Worm (Caenorhabditis elegans) whole organism, late embryonic: ENCODE measurements around the gene T28D9.16.

Experiments
- C08G9.2 ChIP-seq: sonication (generic microtip); optimal IDR thresholded peaks from 2 replicates; lab custom pipeline; 2016; ENCODE audit warnings: mild to moderate bottlenecking, missing genetic modification characterization, moderate library complexity, missing compliant biosample characterization
- C38D4.7 ChIP-seq: fragments of 200-800 bp; sonication (Bioruptor generic); optimal IDR thresholded peaks from 2 replicates; lab custom pipeline; 2018; ENCODE audit warnings: mild to moderate bottlenecking, missing genetic modification characterization, moderate library complexity, missing compliant biosample characterization
- K02D7.2 ChIP-seq: sonication (generic microtip); optimal IDR thresholded peaks from 2 replicates; lab custom pipeline; 2017; ENCODE audit warnings: mild to moderate bottlenecking, missing genetic modification characterization, missing compliant biosample characterization
- T23F11.4 ChIP-seq: fragments of 200-800 bp; sonication (Bioruptor generic); optimal IDR thresholded peaks from 2 replicates; lab custom pipeline; 2018; ENCODE audit warnings: mild to moderate bottlenecking, missing genetic modification characterization, missing compliant biosample characterization
- ahr-1 ChIP-seq: sonication (generic microtip); optimal IDR thresholded peaks from 2 replicates; lab custom pipeline; 2016; ENCODE audit warnings: missing genetic modification characterization, missing compliant biosample characterization
- ceh-14 ChIP-seq: sonication (generic microtip); optimal IDR thresholded peaks from 2 replicates; lab custom pipeline; 2016; ENCODE audit warnings: missing genotype, missing genetic modification characterization, missing compliant biosample characterization
- ceh-18 ChIP-seq: sonication (generic microtip); optimal IDR thresholded peaks from 2 replicates; lab custom pipeline; 2016; ENCODE audit warnings: missing genetic modification characterization, missing compliant biosample characterization
- ceh-30 ChIP-seq: fragments of 150-350 bp; optimal IDR thresholded peaks from 2 replicates; lab custom pipeline; 2014; ENCODE audit warnings: missing biosample characterization, missing genetic modification characterization
- ceh-34 ChIP-seq: sonication (generic microtip); optimal IDR thresholded peaks from 2 replicates; lab custom pipeline; 2016; ENCODE audit warnings: mild to moderate bottlenecking, missing genetic modification characterization, missing compliant biosample characterization
- ceh-48 ChIP-seq: sonication (generic microtip); optimal IDR thresholded peaks from 2 replicates; lab custom pipeline; 2016; ENCODE audit warnings: missing genetic modification characterization, inconsistent platforms, missing compliant biosample characterization
- ceh-9 ChIP-seq: sonication (generic microtip); optimal IDR thresholded peaks from 2 replicates; lab custom pipeline; 2016; ENCODE audit warnings: mild to moderate bottlenecking, missing genetic modification characterization, inconsistent platforms, missing compliant biosample characterization
- ets-4 ChIP-seq: sonication (generic microtip); optimal IDR thresholded peaks from 2 replicates; lab custom pipeline; 2016; ENCODE audit warnings: missing genetic modification characterization, missing compliant biosample characterization
- eyg-1 ChIP-seq: sonication (generic microtip); optimal IDR thresholded peaks from 2 replicates; lab custom pipeline; 2016; ENCODE audit warnings: missing genotype, missing genetic modification characterization, missing compliant biosample characterization
- fkh-10 ChIP-seq: fragments of 150-350 bp; optimal IDR thresholded peaks from 2 replicates; lab custom pipeline; 2014; ENCODE audit warnings: missing biosample characterization, missing genetic modification reagents, missing genetic modification characterization
- gmeb-2 ChIP-seq: sonication (generic microtip); optimal IDR thresholded peaks from 2 replicates; lab custom pipeline; 2016; ENCODE audit warnings: missing genetic modification characterization, inconsistent platforms, missing compliant biosample characterization
- hlh-13 ChIP-seq: fragments of 200-800 bp; sonication (Bioruptor generic); optimal IDR thresholded peaks from 2 replicates; lab custom pipeline; 2018; ENCODE audit warnings: mild to moderate bottlenecking, missing genetic modification characterization, missing compliant biosample characterization
- hlh-15 ChIP-seq: sonication (generic microtip); optimal IDR thresholded peaks from 2 replicates; lab custom pipeline; 2016; ENCODE audit warnings: missing genetic modification characterization, missing compliant biosample characterization
- hlh-30 ChIP-seq: sonication (generic microtip); optimal IDR thresholded peaks from 2 replicates; lab custom pipeline; 2017; ENCODE audit warnings: antibody characterized with exemption, missing genetic modification characterization, missing compliant biosample characterization; ENCODE audit not compliant: insufficient read depth
- hlh-8 ChIP-seq: sonication (generic microtip); optimal IDR thresholded peaks from 2 replicates; lab custom pipeline; 2016; ENCODE audit warnings: missing genotype, missing genetic modification characterization, missing compliant biosample characterization
- mec-3 ChIP-seq: sonication (generic microtip); optimal IDR thresholded peaks from 2 replicates; lab custom pipeline; 2016; ENCODE audit warnings: borderline replicate concordance, missing genetic modification characterization, missing compliant biosample characterization
- nfya-1 ChIP-seq: sonication (generic microtip); optimal IDR thresholded peaks from 2 replicates; lab custom pipeline; 2017; ENCODE audit warnings: missing genetic modification characterization, mild to moderate bottlenecking, missing compliant biosample characterization, antibody characterized with exemption, moderate library complexity
- pag-3 ChIP-seq: sonication (generic microtip); optimal IDR thresholded peaks from 2 replicates; lab custom pipeline; 2016; ENCODE audit warnings: missing compliant biosample characterization, missing genetic modification characterization, borderline replicate concordance
- pros-1 ChIP-seq: fragments of 150-350 bp; optimal IDR thresholded peaks from 2 replicates; lab custom pipeline; 2014; ENCODE audit warnings: missing biosample characterization, missing genetic modification reagents, missing genetic modification characterization
- ref-2 ChIP-seq: sonication (generic microtip); optimal IDR thresholded peaks from 2 replicates; lab custom pipeline; 2016; ENCODE audit warnings: missing genetic modification characterization, missing compliant biosample characterization
- rnt-1 ChIP-seq: sonication (generic microtip); optimal IDR thresholded peaks from 2 replicates; lab custom pipeline; 2016; ENCODE audit warnings: missing genetic modification characterization, missing compliant biosample characterization
- sdc-2 ChIP-seq: sonication (generic microtip); optimal IDR thresholded peaks from 2 replicates; lab custom pipeline; 2016; ENCODE audit warnings: missing genotype, missing genetic modification characterization, missing compliant biosample characterization
- sox-2 ChIP-seq: fragments of 200-800 bp; sonication (Bioruptor generic); IDR thresholded peaks from 2 replicates; pipeline ENCODE4 v1.3.6; 2022; ENCODE audit warnings: missing genetic modification reagents, missing genetic modification characterization, missing compliant biosample characterization
- sox-4 ChIP-seq: sonication (generic microtip); optimal IDR thresholded peaks from 2 replicates; lab custom pipeline; 2017; ENCODE audit warnings: mild to moderate bottlenecking, missing genetic modification characterization, inconsistent platforms, missing compliant biosample characterization
- tbx-2 ChIP-seq: sonication (generic microtip); optimal IDR thresholded peaks from 2 replicates; lab custom pipeline; 2016; ENCODE audit warnings: missing genetic modification characterization, missing compliant biosample characterization
- ttx-3 ChIP-seq: sonication (generic microtip); optimal IDR thresholded peaks from 2 replicates; lab custom pipeline; 2016; ENCODE audit warnings: missing genetic modification reagents, missing genetic modification characterization, missing compliant biosample characterization
- unc-42 ChIP-seq: sonication (generic microtip); optimal IDR thresholded peaks from 2 replicates; lab custom pipeline; 2016; ENCODE audit warnings: missing genotype, missing genetic modification characterization, missing compliant biosample characterization
- unc-55 ChIP-seq: sonication (generic microtip); optimal IDR thresholded peaks from 2 replicates; lab custom pipeline; 2017; ENCODE audit warnings: missing biosample characterization, missing genetic modification reagents, missing genetic modification characterization
- unc-86 ChIP-seq: sonication (generic microtip); optimal IDR thresholded peaks from 2 replicates; lab custom pipeline; 2016; ENCODE audit warnings: missing genetic modification characterization, missing compliant biosample characterization
- ztf-16 ChIP-seq: sonication (generic microtip); optimal IDR thresholded peaks from 2 replicates; lab custom pipeline; 2017; ENCODE audit warnings: missing genetic modification characterization, missing compliant biosample characterization

The T28D9.16 gene

ce11 chrII:6475180-6475737 lies at the start of gene T28D9.16:
Gene T28D9.16 (plus strand): TSS chrII:6475687.
- TF ChIP-seq ceh-14 (no peak), K02D7.2 (tag; lab: Kevin White, UChicago) (no peak), ref-2 (tag; lab: Kevin White, UChicago) (no peak), pag-3 (tag; lab: Kevin White, UChicago) (no peak), mec-3 (tag; lab: Kevin White, UChicago) (no peak), C38D4.7 (GFP tag; lab: Kevin White, UChicago) (no peak), unc-86 (tag; lab: Kevin White, UChicago) (no peak), sox-4 (tag; lab: Kevin White, UChicago) (no peak), C08G9.2 (tag; lab: Kevin White, UChicago) (no peak), gmeb-2 (tag; lab: Kevin White, UChicago) (no peak), sox-2 (no peak)

ce11 chrII:6425993-6426392 lies 49.5 kb upstream of the T28D9.16 start, which contains the start of gene col-75:
Gene col-75 (plus strand): TSS chrII:6426293.
- TF ChIP-seq ets-4: no peak
- no peak for TF ChIP-seq eyg-1
- no peak for TF ChIP-seq nfya-1 (tag; lab: Kevin White, UChicago)
- no peak for TF ChIP-seq ceh-9 (tag; lab: Kevin White, UChicago)
- no peak for TF ChIP-seq mec-3 (tag; lab: Kevin White, UChicago)
- no peak for TF ChIP-seq rnt-1 (tag; lab: Kevin White, UChicago)
- no peak for TF ChIP-seq ceh-34 (tag; lab: Kevin White, UChicago)
- TF ChIP-seq ceh-48 (tag; lab: Kevin White, UChicago): no peak
- TF ChIP-seq ceh-30: no peak

ce11 chrII:6436845-6437244 lies 38.6 kb upstream of the T28D9.16 start:
- TF ChIP-seq hlh-30 (peak; percentile 25), sox-2 (no peak), ttx-3 (tag; lab: Kevin White, UChicago) (no peak)

ce11 chrII:6441128-6441527 lies 34.4 kb upstream of the T28D9.16 start, which contains the start of gene cutl-16:
Gene cutl-16 (plus strand): TSS chrII:6441428.
- TF ChIP-seq ref-2 (tag; lab: Kevin White, UChicago): peak; percentile 24
- no peak for TF ChIP-seq ttx-3 (tag; lab: Kevin White, UChicago)

ce11 chrII:6443710-6444109 lies 31.8 kb upstream of the T28D9.16 start, which contains the start of gene K06A1.2:
Gene K06A1.2 (plus strand): TSS chrII:6444010.
- TF ChIP-seq ztf-16 (tag; lab: Kevin White, UChicago) (no peak), unc-42 (tag; lab: Kevin White, UChicago) (no peak), fkh-10 (no peak), eyg-1 (no peak), sdc-2 (tag; lab: Kevin White, UChicago) (no peak), hlh-8 (tag; lab: Kevin White, UChicago) (no peak)

ce11 chrII:6448189-6448588 lies 27.3 kb upstream of the T28D9.16 start:
- TF ChIP-seq pros-1 (tag; lab: Kevin White, UChicago): no peak
- no peak for TF ChIP-seq tbx-2 (tag; lab: Kevin White, UChicago)
- TF ChIP-seq ref-2 (tag; lab: Kevin White, UChicago): no peak
- no peak for TF ChIP-seq eyg-1
- TF ChIP-seq ceh-18 (tag; lab: Kevin White, UChicago): no peak
- TF ChIP-seq sox-4 (tag; lab: Kevin White, UChicago): no peak
- TF ChIP-seq ceh-30: no peak
- no peak for TF ChIP-seq hlh-30
- no peak for TF ChIP-seq ceh-48 (tag; lab: Kevin White, UChicago)
- no peak for TF ChIP-seq hlh-13 (GFP tag; lab: Kevin White, UChicago)
- TF ChIP-seq unc-55: no peak
- TF ChIP-seq T23F11.4 (GFP tag; lab: Kevin White, UChicago): no peak
- TF ChIP-seq hlh-15 (tag; lab: Kevin White, UChicago): no peak
- TF ChIP-seq ahr-1: no peak
- no peak for TF ChIP-seq ceh-14
